Worm (Caenorhabditis elegans) whole organism, L3 larva: ENCODE measurements around the gene unc-79.

Experiments
- aly-2 ChIP-seq: fragments of 150-350 bp; optimal IDR thresholded peaks from 2 replicates; lab custom pipeline; 2014; ENCODE audit warnings: missing biosample characterization, missing genetic modification characterization
- ceh-82 ChIP-seq: fragments of 150-350 bp; optimal IDR thresholded peaks from 2 replicates; lab custom pipeline; 2014; ENCODE audit warnings: missing biosample characterization, missing genetic modification characterization
- fkh-10 ChIP-seq: sonication (generic microtip); optimal IDR thresholded peaks from 2 replicates; lab custom pipeline; 2017; ENCODE audit warnings: missing biosample characterization, missing genetic modification reagents, missing genetic modification characterization
- jun-1 ChIP-seq: fragments of 150-350 bp; optimal IDR thresholded peaks from 2 replicates; lab custom pipeline; 2014; ENCODE audit warnings: missing biosample characterization, missing genetic modification reagents, missing genetic modification characterization
- nfya-1 ChIP-seq: sonication (generic microtip); optimal IDR thresholded peaks from 2 replicates; lab custom pipeline; 2017; ENCODE audit warnings: missing genetic modification characterization, mild to moderate bottlenecking, missing compliant biosample characterization, antibody characterized with exemption, moderate library complexity; ENCODE audit not compliant: insufficient read depth
- nhr-12 ChIP-seq: fragments of 150-350 bp; optimal IDR thresholded peaks from 2 replicates; lab custom pipeline; 2014; ENCODE audit warnings: missing biosample characterization, missing genetic modification characterization
- nhr-237 ChIP-seq: fragments of 150-350 bp; optimal IDR thresholded peaks from 2 replicates; lab custom pipeline; 2014; ENCODE audit warnings: missing biosample characterization, missing genetic modification characterization
- nhr-76 ChIP-seq: fragments of 150-350 bp; sonication (generic microtip); optimal IDR thresholded peaks from 5 replicates; lab custom pipeline; 2014; ENCODE audit warnings: missing biosample characterization, missing genetic modification characterization
- nhr-77 ChIP-seq: fragments of 150-350 bp; optimal IDR thresholded peaks from 2 replicates; lab custom pipeline; 2014; ENCODE audit warnings: missing biosample characterization, missing genetic modification characterization
- pqm-1 ChIP-seq: fragments of 150-350 bp; optimal IDR thresholded peaks from 2 replicates; lab custom pipeline; 2017; ENCODE audit warnings: missing biosample characterization, missing genetic modification characterization, inconsistent platforms
- skn-1 ChIP-seq: fragments of 150-350 bp; optimal IDR thresholded peaks from 2 replicates; lab custom pipeline; 2014; ENCODE audit warnings: missing biosample characterization, missing genetic modification characterization
- unc-39 ChIP-seq: sonication (generic microtip); optimal IDR thresholded peaks from 4 replicates; lab custom pipeline; 2017; ENCODE audit warnings: missing biosample characterization, missing genetic modification characterization
- zag-1 ChIP-seq: fragments of 150-350 bp; optimal IDR thresholded peaks from 2 replicates; lab custom pipeline; 2014; ENCODE audit warnings: missing biosample characterization, missing genetic modification characterization

DNA sequence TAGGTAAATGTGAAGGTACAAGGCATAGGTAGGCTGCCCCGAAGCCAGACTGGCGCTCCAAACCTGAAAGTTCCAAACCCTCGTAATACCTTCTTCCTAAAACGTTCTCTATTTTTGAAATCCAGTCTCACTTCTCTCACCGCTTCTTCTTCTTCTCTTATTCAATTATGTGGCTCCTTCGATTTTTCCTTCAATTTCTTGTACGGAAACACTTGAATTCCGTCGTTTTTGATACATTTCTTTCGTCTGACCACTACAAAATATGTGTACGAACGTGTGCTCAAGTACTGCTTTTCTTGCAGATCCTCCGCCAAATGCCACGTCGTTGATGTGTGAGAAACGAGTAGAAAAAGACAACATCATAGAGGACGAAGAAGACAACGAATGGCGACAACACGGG, at the start of gene unc-79:
- TF ChIP-seq aly-2 (tag; lab: Kevin White, UChicago) (no peak), fkh-10 (GFP tag; lab: Kevin White, UChicago) (no peak), nhr-237 (tag; lab: Kevin White, UChicago) (no peak), zag-1 (no peak), nhr-77 (tag; lab: Kevin White, UChicago) (no peak), nhr-76 (tag; lab: Kevin White, UChicago) (no peak), jun-1 (tag; lab: Kevin White, UChicago) (no peak), nhr-12 (tag; lab: Kevin White, UChicago) (no peak), nfya-1 (tag; lab: Kevin White, UChicago) (no peak), skn-1 (tag; lab: Kevin White, UChicago) (no peak), unc-39 (tag; lab: Kevin White, UChicago) (no peak), ceh-82 (tag; lab: Kevin White, UChicago) (no peak), pqm-1 (tag; lab: Kevin White, UChicago) (no peak)
